Worm (Caenorhabditis elegans) whole organism, late embryonic: ENCODE results near the gene T28H11.7.

ENCODE experiments used
- C38D4.7 ChIP-seq: fragments of 200-800 bp; sonication (Bioruptor generic); optimal IDR thresholded peaks from 2 replicates; lab custom pipeline; 2018; ENCODE audit warnings: mild to moderate bottlenecking, missing genetic modification characterization, moderate library complexity, missing compliant biosample characterization
- K09A11.1 ChIP-seq: sonication (generic microtip); optimal IDR thresholded peaks from 2 replicates; lab custom pipeline; 2017; ENCODE audit warnings: antibody characterized with exemption, mild to moderate bottlenecking, missing genetic modification characterization, missing compliant biosample characterization; ENCODE audit not compliant: insufficient read depth
- ama-1 ChIP-seq: fragments of 150-350 bp; optimal IDR thresholded peaks from 2 replicates; lab custom pipeline; 2014
- che-1 ChIP-seq: sonication (generic microtip); optimal IDR thresholded peaks from 2 replicates; lab custom pipeline; 2016; ENCODE audit warnings: mild to moderate bottlenecking, missing genetic modification characterization, missing compliant biosample characterization
- dve-1 ChIP-seq: sonication (generic microtip); optimal IDR thresholded peaks from 2 replicates; lab custom pipeline; 2017; ENCODE audit warnings: antibody characterized with exemption, mild to moderate bottlenecking, missing genetic modification characterization, missing compliant biosample characterization
- fax-1 ChIP-seq: sonication (generic microtip); optimal IDR thresholded peaks from 2 replicates; lab custom pipeline; 2016; ENCODE audit warnings: missing genotype, missing genetic modification characterization, missing compliant biosample characterization
- gmeb-2 ChIP-seq: sonication (generic microtip); optimal IDR thresholded peaks from 2 replicates; lab custom pipeline; 2016; ENCODE audit warnings: missing genetic modification characterization, inconsistent platforms, missing compliant biosample characterization
- mec-3 ChIP-seq: sonication (generic microtip); optimal IDR thresholded peaks from 2 replicates; lab custom pipeline; 2016; ENCODE audit warnings: borderline replicate concordance, missing genetic modification characterization, missing compliant biosample characterization
- nhr-11 ChIP-seq: fragments of 150-350 bp; optimal IDR thresholded peaks from 2 replicates; lab custom pipeline; 2014; ENCODE audit warnings: missing biosample characterization, missing genetic modification characterization
- unc-3 ChIP-seq, 2 experiments: fragments of 200-800 bp in 1 of 2; sonication (Bioruptor generic) in 1 of 2; sonication (generic microtip) in 1 of 2; conservative IDR thresholded peaks in 1 of 2; optimal IDR thresholded peaks in 1 of 2; 2 replicates each; pipeline versions ENCODE4 v1.3.6 to Lab custom; 2016 to 2022; ENCODE audit warnings: missing compliant biosample characterization in 2 of 2, missing genetic modification characterization in 2 of 2, missing genetic modification reagents in 1 of 2

DNA sequence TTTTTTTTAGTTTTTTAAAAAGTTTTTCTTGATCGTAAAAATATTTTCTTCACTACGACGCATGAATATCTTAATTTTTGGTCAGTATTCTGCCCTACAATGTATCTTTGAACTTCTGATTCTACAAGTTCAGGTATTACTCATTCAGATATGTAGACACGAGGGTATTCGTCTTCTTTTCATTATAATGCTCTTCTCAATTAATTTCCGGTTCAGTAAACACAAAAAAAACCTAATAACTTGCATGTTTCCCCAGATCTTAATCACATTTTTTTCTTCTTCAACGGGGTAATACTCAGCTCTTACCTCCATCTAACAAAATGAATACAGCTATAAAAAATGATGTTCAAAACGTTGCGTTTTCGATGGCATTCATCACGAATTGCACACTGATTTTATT, 24.9 kb downstream of the T28H11.7 start, which contains the start of gene str-162:
- TF ChIP-seq nhr-11 (tag; lab: Kevin White, UChicago) (no peak), ama-1 (lab: Kevin White, UChicago) (no peak), fax-1 (tag; lab: Kevin White, UChicago) (no peak), gmeb-2 (tag; lab: Kevin White, UChicago) (no peak), unc-3 (GFP tag; conservative IDR thresholded peaks at IDR 0.05; lab: Robert Waterston, UW) (no peak), unc-3 (tag; optimal IDR thresholded peaks at IDR 0.05; lab: Kevin White, UChicago) (no peak), che-1 (tag; lab: Kevin White, UChicago) (no peak), mec-3 (tag; lab: Kevin White, UChicago) (no peak), dve-1 (tag; lab: Kevin White, UChicago) (no peak), C38D4.7 (GFP tag; lab: Kevin White, UChicago) (no peak), K09A11.1 (tag; lab: Kevin White, UChicago) (no peak)
